Worm (Caenorhabditis elegans) whole organism, L2 larva: Measurements from ENCODE around the gene kin-20.
A peak's percentile ranks its signal among the peaks of the same experiment; 100 is the strongest.

ENCODE experiments used
- F13H6.1 ChIP-seq: sonication (generic microtip); optimal IDR thresholded peaks from 2 replicates; lab custom pipeline; 2016; ENCODE audit warnings: missing genetic modification characterization, missing compliant biosample characterization
- R02D3.7 ChIP-seq: fragments of 150-350 bp; optimal IDR thresholded peaks from 2 replicates; lab custom pipeline; 2014; ENCODE audit warnings: missing biosample characterization, missing genetic modification characterization
- Y55F3AM.14 ChIP-seq: fragments of 200-800 bp; sonication (Bioruptor generic); optimal IDR thresholded peaks from 2 replicates; lab custom pipeline; 2018; ENCODE audit warnings: mild to moderate bottlenecking, missing genetic modification characterization, missing compliant biosample characterization
- alr-1 ChIP-seq: fragments of 150-350 bp; optimal IDR thresholded peaks from 2 replicates; lab custom pipeline; 2014; ENCODE audit warnings: missing biosample characterization, missing genetic modification characterization
- aly-2 ChIP-seq: fragments of 150-350 bp; optimal IDR thresholded peaks from 2 replicates; lab custom pipeline; 2014; ENCODE audit warnings: missing biosample characterization, missing genetic modification characterization
- ama-1 ChIP-seq: fragments of 150-350 bp; optimal IDR thresholded peaks from 2 replicates; lab custom pipeline; 2018; ENCODE audit warnings: inconsistent platforms
- blmp-1 ChIP-seq: sonication (generic microtip); optimal IDR thresholded peaks from 2 replicates; lab custom pipeline; 2017; ENCODE audit warnings: missing genetic modification characterization, mild to moderate bottlenecking, missing compliant biosample characterization, antibody characterized with exemption, moderate library complexity; ENCODE audit not compliant: insufficient read depth
- ceh-16 ChIP-seq: fragments of 150-350 bp; optimal IDR thresholded peaks from 2 replicates; lab custom pipeline; 2014; ENCODE audit warnings: missing biosample characterization, missing genetic modification characterization
- ceh-82 ChIP-seq: fragments of 150-350 bp; optimal IDR thresholded peaks from 2 replicates; lab custom pipeline; 2014; ENCODE audit warnings: missing biosample characterization, missing genetic modification characterization
- crh-2 ChIP-seq: sonication (generic microtip); optimal IDR thresholded peaks from 2 replicates; lab custom pipeline; 2017; ENCODE audit warnings: missing biosample characterization, missing genetic modification characterization
- dmd-4 ChIP-seq: sonication (generic microtip); optimal IDR thresholded peaks from 2 replicates; lab custom pipeline; 2017; ENCODE audit warnings: missing biosample characterization, missing genetic modification characterization
- egl-27 ChIP-seq: sonication (generic microtip); optimal IDR thresholded peaks from 3 replicates; lab custom pipeline; 2017; ENCODE audit warnings: missing biosample characterization, missing genetic modification reagents, missing genetic modification characterization
- elt-1 ChIP-seq: fragments of 150-350 bp; optimal IDR thresholded peaks from 2 replicates; lab custom pipeline; 2014; ENCODE audit warnings: missing biosample characterization, missing genetic modification characterization
- elt-3 ChIP-seq: sonication (generic microtip); optimal IDR thresholded peaks from 2 replicates; lab custom pipeline; 2017; ENCODE audit warnings: missing biosample characterization, missing genetic modification characterization
- fos-1 ChIP-seq: fragments of 150-350 bp; optimal IDR thresholded peaks from 2 replicates; lab custom pipeline; 2014; ENCODE audit warnings: missing biosample characterization, missing genetic modification characterization
- gmeb-1 ChIP-seq: fragments of 150-350 bp; optimal IDR thresholded peaks from 2 replicates; lab custom pipeline; 2014; ENCODE audit warnings: missing biosample characterization, missing genetic modification characterization
- lin-39 ChIP-seq: fragments of 150-350 bp; optimal IDR thresholded peaks from 2 replicates; lab custom pipeline; 2014; ENCODE audit warnings: missing biosample characterization, missing genetic modification reagents, missing genetic modification characterization
- lsy-2 ChIP-seq, 2 experiments: fragments of 150-350 bp in 1 of 2; sonication (generic microtip) in 1 of 2; optimal IDR thresholded peaks; 2 replicates each; lab custom pipeline; 2014 to 2017; ENCODE audit warnings: missing biosample characterization in 2 of 2, missing genetic modification characterization in 2 of 2
- mab-5 ChIP-seq: fragments of 150-350 bp; optimal IDR thresholded peaks from 2 replicates; lab custom pipeline; 2014; ENCODE audit warnings: missing biosample characterization, missing genetic modification characterization
- mbf-1 ChIP-seq: sonication (generic microtip); optimal IDR thresholded peaks from 2 replicates; lab custom pipeline; 2017; ENCODE audit warnings: missing biosample characterization, missing genetic modification characterization
- mdl-1 ChIP-seq, 2 experiments: fragments of 150-350 bp in 1 of 2; sonication (generic microtip) in 1 of 2; optimal IDR thresholded peaks; 2 replicates each; lab custom pipeline; 2017; ENCODE audit warnings: missing biosample characterization in 2 of 2, missing genetic modification characterization in 2 of 2
- nhr-11 ChIP-seq: fragments of 150-350 bp; optimal IDR thresholded peaks from 2 replicates; lab custom pipeline; 2014; ENCODE audit warnings: missing biosample characterization, missing genetic modification characterization
- nhr-21 ChIP-seq: fragments of 150-350 bp; optimal IDR thresholded peaks from 2 replicates; lab custom pipeline; 2014; ENCODE audit warnings: missing biosample characterization, missing genetic modification characterization
- nhr-25 ChIP-seq: fragments of 150-350 bp; sonication (generic microtip); optimal IDR thresholded peaks from 3 replicates; lab custom pipeline; 2014; ENCODE audit warnings: missing biosample characterization, missing genetic modification characterization
- nhr-6 ChIP-seq: fragments of 150-350 bp; optimal IDR thresholded peaks from 2 replicates; lab custom pipeline; 2014; ENCODE audit warnings: missing biosample characterization, missing genetic modification characterization
- nhr-77 ChIP-seq: fragments of 150-350 bp; optimal IDR thresholded peaks from 2 replicates; lab custom pipeline; 2014; ENCODE audit warnings: missing biosample characterization, missing genetic modification characterization
- sma-3 ChIP-seq: sonication (generic microtip); optimal IDR thresholded peaks from 2 replicates; lab custom pipeline; 2016; ENCODE audit warnings: missing genetic modification reagents, missing genetic modification characterization, missing compliant biosample characterization
- sma-9 ChIP-seq, 2 experiments: fragments of 150-350 bp in 1 of 2; sonication (generic microtip) in 1 of 2; optimal IDR thresholded peaks; 2 replicates each; lab custom pipeline; 2014 to 2016; ENCODE audit warnings: missing genetic modification characterization in 2 of 2, mild to moderate bottlenecking in 1 of 2, missing biosample characterization in 1 of 2, missing compliant biosample characterization in 1 of 2, missing genetic modification reagents in 1 of 2, moderate library complexity in 1 of 2
- unc-39 ChIP-seq: fragments of 150-350 bp; optimal IDR thresholded peaks from 2 replicates; lab custom pipeline; 2014; ENCODE audit warnings: missing biosample characterization, missing genetic modification characterization
- zag-1 ChIP-seq: fragments of 150-350 bp; optimal IDR thresholded peaks from 2 replicates; lab custom pipeline; 2014; ENCODE audit warnings: missing biosample characterization, missing genetic modification characterization
- ztf-1 ChIP-seq: fragments of 200-800 bp; sonication (Bioruptor generic); conservative IDR thresholded peaks from 2 replicates; pipeline ENCODE4 v1.3.6; 2022; ENCODE audit warnings: missing genetic modification characterization, missing compliant biosample characterization
- ztf-11 ChIP-seq: sonication (generic microtip); optimal IDR thresholded peaks from 2 replicates; lab custom pipeline; 2017; ENCODE audit warnings: missing biosample characterization, missing genetic modification characterization
- ztf-4 ChIP-seq: fragments of 150-350 bp; optimal IDR thresholded peaks from 2 replicates; lab custom pipeline; 2014; ENCODE audit warnings: missing biosample characterization, missing genetic modification characterization

Gene kin-20

DNA sequence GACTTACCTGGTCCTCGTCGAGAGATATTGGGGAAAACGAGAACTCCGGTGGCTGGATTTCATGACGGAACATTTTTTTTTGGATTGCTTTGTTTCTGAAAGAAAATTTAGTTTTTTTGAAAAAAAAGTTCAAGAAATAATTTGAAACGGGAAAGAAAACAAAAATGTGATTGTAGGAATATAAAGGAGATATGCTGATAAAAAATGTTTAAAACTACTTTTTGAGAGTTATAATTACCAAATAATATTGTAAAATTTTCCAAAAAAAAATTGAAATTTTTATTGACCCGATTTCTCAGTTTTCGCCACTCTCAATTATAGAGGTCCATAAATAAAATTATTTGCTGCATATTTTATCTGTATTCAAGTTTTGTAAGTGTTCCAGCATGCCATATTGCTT, 39.6 kb upstream of the kin-20 start, which contains the start of gene glb-28:
TSS of gene glb-28 (minus strand) at position 101 of the 400 bp plus-strand sequence.
- TF ChIP-seq nhr-11 (tag; lab: Kevin White, UChicago), result no peak
- no peak for TF ChIP-seq ztf-4 (tag; lab: Kevin White, UChicago)
- no peak for TF ChIP-seq ztf-1
- TF ChIP-seq dmd-4 (tag; lab: Kevin White, UChicago), result no peak
- no peak for TF ChIP-seq nhr-25 (tag; lab: Kevin White, UChicago)
- TF ChIP-seq nhr-6, result no peak
- no peak for TF ChIP-seq unc-39
- no peak for TF ChIP-seq mbf-1
- TF ChIP-seq fos-1 (tag; lab: Kevin White, UChicago), result no peak
- TF ChIP-seq sma-9 (GFP tag; optimal IDR thresholded peaks at IDR 0.05; lab: Kevin White, UChicago), result no peak
- TF ChIP-seq sma-9 (tag; optimal IDR thresholded peaks at IDR 0.05; lab: Kevin White, UChicago), result no peak
- TF ChIP-seq mab-5 (tag; lab: Kevin White, UChicago), result no peak
- TF ChIP-seq nhr-77 (tag; lab: Kevin White, UChicago), result no peak
- no peak for TF ChIP-seq mdl-1 (tag; optimal IDR thresholded peaks at IDR 0.05; lab: Kevin White, UChicago)
- TF ChIP-seq zag-1 (tag; lab: Kevin White, UChicago), result no peak

ce11 chrX:15312681-15313080, 35.1 kb upstream of the kin-20 start:
- TF ChIP-seq ceh-16 (tag; lab: Kevin White, UChicago) (peak; percentile 17), Y55F3AM.14 (GFP tag; lab: Kevin White, UChicago) (no peak), nhr-25 (tag; lab: Kevin White, UChicago) (peak; percentile 35)

- TF ChIP-seq zag-1 (tag; lab: Kevin White, UChicago) (no peak), lin-39 (tag; lab: Kevin White, UChicago) (no peak), fos-1 (tag; lab: Kevin White, UChicago) (no peak), R02D3.7 (tag; lab: Kevin White, UChicago) (no peak), elt-3 (tag; lab: Kevin White, UChicago) (no peak), blmp-1 (peak; percentile 62), nhr-25 (tag; lab: Kevin White, UChicago) (peak; percentile 33), sma-3 (no peak), elt-1 (tag; lab: Kevin White, UChicago) (no peak), nhr-77 (tag; lab: Kevin White, UChicago) (no peak), egl-27 (tag; lab: Kevin White, UChicago) (no peak), aly-2 (tag; lab: Kevin White, UChicago) (no peak), nhr-21 (tag; lab: Kevin White, UChicago) (no peak), alr-1 (tag; lab: Kevin White, UChicago) (no peak)
Measured at ce11 chrX:15312073-15312472, 34.5 kb upstream of the kin-20 start.

ce11 chrX:15310986-15311385, 33.4 kb upstream of the kin-20 start:
- TF ChIP-seq dmd-4 (tag; lab: Kevin White, UChicago) (no peak), mab-5 (tag; lab: Kevin White, UChicago) (no peak), nhr-77 (tag; lab: Kevin White, UChicago) (no peak), elt-1 (tag; lab: Kevin White, UChicago) (peak; percentile 56), sma-9 (GFP tag; optimal IDR thresholded peaks at IDR 0.05; lab: Kevin White, UChicago) (peak; percentile 81), sma-9 (tag; optimal IDR thresholded peaks at IDR 0.05; lab: Kevin White, UChicago) (no peak), ceh-16 (tag; lab: Kevin White, UChicago) (peak; percentile 86)

ce11 chrX:15310330-15310776, 32.8 kb upstream of the kin-20 start:
- TF ChIP-seq egl-27 (tag; lab: Kevin White, UChicago) (peak; percentile 29), blmp-1 (peak; percentile 98), gmeb-1 (tag; lab: Kevin White, UChicago) (no peak), ceh-82 (tag; lab: Kevin White, UChicago) (no peak), sma-3 (peak; percentile 13), nhr-25 (tag; lab: Kevin White, UChicago) (peak; percentile 18), sma-9 (GFP tag; optimal IDR thresholded peaks at IDR 0.05; lab: Kevin White, UChicago) (peak; percentile 39), sma-9 (tag; optimal IDR thresholded peaks at IDR 0.05; lab: Kevin White, UChicago) (no peak), ceh-16 (tag; lab: Kevin White, UChicago) (peak; percentile 91), nhr-21 (tag; lab: Kevin White, UChicago) (peak; percentile 6), Y55F3AM.14 (GFP tag; lab: Kevin White, UChicago) (peak; percentile 22)
- TF ChIP-seq, all 48 proteins: peak for 8

DNA sequence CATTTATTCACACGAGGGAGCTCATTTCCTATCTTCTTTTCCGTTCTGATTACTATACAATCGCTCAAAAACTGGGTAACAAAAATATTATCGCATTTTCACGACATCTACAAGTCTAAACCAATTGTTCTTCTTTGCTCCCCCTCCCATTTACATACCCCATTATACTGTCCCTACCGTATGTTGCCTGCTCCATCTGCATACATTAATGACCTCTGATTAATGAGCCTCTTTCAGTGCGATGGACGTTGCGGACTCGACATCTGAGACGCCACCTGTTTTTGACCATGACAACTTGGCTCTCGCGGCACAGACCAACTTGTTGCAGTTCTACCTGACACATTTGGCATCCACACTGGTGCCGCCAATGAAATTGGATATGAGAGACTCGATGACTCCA, 31.6 kb upstream of the kin-20 start, which contains the start of gene nhr-91:
TSS of gene nhr-91 (plus strand) at position 232 of the 400 bp plus-strand sequence.
- TF ChIP-seq ztf-11 (tag; lab: Kevin White, UChicago) (no peak), sma-9 (GFP tag; optimal IDR thresholded peaks at IDR 0.05; lab: Kevin White, UChicago) (no peak), sma-9 (tag; optimal IDR thresholded peaks at IDR 0.05; lab: Kevin White, UChicago) (no peak), F13H6.1 (no peak), alr-1 (tag; lab: Kevin White, UChicago) (no peak), lsy-2 (tag; optimal IDR thresholded peaks at IDR 0.05; lab: Kevin White, UChicago) (no peak), nhr-25 (tag; lab: Kevin White, UChicago) (no peak), zag-1 (tag; lab: Kevin White, UChicago) (no peak), ztf-1 (no peak), crh-2 (no peak), unc-39 (no peak), mab-5 (tag; lab: Kevin White, UChicago) (no peak), elt-1 (tag; lab: Kevin White, UChicago) (no peak), ama-1 (lab: Kevin White, UChicago) (no peak), mdl-1 (tag; optimal IDR thresholded peaks at IDR 0.05; lab: Kevin White, UChicago) (no peak)
- TF ChIP-seq, all 48 proteins: peak for 0
